Worm (Caenorhabditis elegans): Measurements from ENCODE around the gene Y66D12A.19.

The Y66D12A.19 gene

ce11 chrIII:11510120-11510519, 1.2 kb downstream of the Y66D12A.19 start:
- TF ChIP-seq lsy-2 (tag; optimal IDR thresholded peaks at IDR 0.05): no peak
- TF ChIP-seq unc-55 (GFP tag; optimal IDR thresholded peaks at IDR 0.05): no peak
- no peak for TF ChIP-seq ama-1 (optimal IDR thresholded peaks at IDR 0.05)
- no peak for TF ChIP-seq sem-4 (tag; optimal IDR thresholded peaks at IDR 0.05)
- TF ChIP-seq sma-3 (GFP tag; optimal IDR thresholded peaks at IDR 0.05): no peak
- TF ChIP-seq unc-62 (GFP tag; optimal IDR thresholded peaks at IDR 0.05): no peak
- TF ChIP-seq skn-1 (tag; optimal IDR thresholded peaks at IDR 0.05): no peak
- TF ChIP-seq mdl-1 (tag; optimal IDR thresholded peaks at IDR 0.05): no peak
- TF ChIP-seq unc-39 (tag; optimal IDR thresholded peaks at IDR 0.05): no peak
- no peak for TF ChIP-seq fos-1 (tag; optimal IDR thresholded peaks at IDR 0.05)
- no peak for TF ChIP-seq nhr-10 (tag; optimal IDR thresholded peaks at IDR 0.05)
- no peak for TF ChIP-seq zag-1 (tag; optimal IDR thresholded peaks at IDR 0.05)
- TF ChIP-seq blmp-1 (tag; optimal IDR thresholded peaks at IDR 0.05; ENCODE audit: insufficient read depth): no peak

ce11 chrIII:11510826-11511225, 1.9 kb downstream of the Y66D12A.19 start:
- TF ChIP-seq crh-2 (tag; optimal IDR thresholded peaks at IDR 0.05): no peak
- TF ChIP-seq nhr-12 (tag; optimal IDR thresholded peaks at IDR 0.05): no peak
- TF ChIP-seq mab-5 (tag; optimal IDR thresholded peaks at IDR 0.05): no peak
- no peak for TF ChIP-seq ceh-82 (tag; optimal IDR thresholded peaks at IDR 0.05)
- no peak for TF ChIP-seq nhr-237 (tag; optimal IDR thresholded peaks at IDR 0.05)
- TF ChIP-seq sma-3 (GFP tag; optimal IDR thresholded peaks at IDR 0.05): no peak
- TF ChIP-seq elt-3 (tag; optimal IDR thresholded peaks at IDR 0.05): no peak
- no peak for TF ChIP-seq nhr-6 (tag; optimal IDR thresholded peaks at IDR 0.05)
- no peak for TF ChIP-seq ztf-11 (tag; optimal IDR thresholded peaks at IDR 0.05)
- TF ChIP-seq dmd-4 (tag; optimal IDR thresholded peaks at IDR 0.05): no peak
- TF ChIP-seq egl-27 (tag; optimal IDR thresholded peaks at IDR 0.05): no peak
- no peak for TF ChIP-seq ztf-4 (tag; optimal IDR thresholded peaks at IDR 0.05)
- TF ChIP-seq F13H6.1 (tag; optimal IDR thresholded peaks at IDR 0.05): no peak
- TF ChIP-seq elt-1 (tag; optimal IDR thresholded peaks at IDR 0.05): no peak
- TF ChIP-seq nhr-10 (tag; optimal IDR thresholded peaks at IDR 0.05): no peak

ce11 chrIII:11523504-11524025, 14.7 kb downstream of the Y66D12A.19 start, which contains the start of the genes Y66D12A.16 and such-1:
TSS of gene Y66D12A.16 (plus strand) at chrIII:11523554.
TSS of gene such-1 (minus strand) at chrIII:11523759.
- TF ChIP-seq fos-1 (tag; optimal IDR thresholded peaks at IDR 0.05) (no peak), unc-39 (tag; optimal IDR thresholded peaks at IDR 0.05) (no peak), peb-1 (tag; optimal IDR thresholded peaks at IDR 0.05) (no peak), nhr-11 (tag; optimal IDR thresholded peaks at IDR 0.05) (no peak), unc-62 (GFP tag; optimal IDR thresholded peaks at IDR 0.05) (no peak), gmeb-1 (tag; optimal IDR thresholded peaks at IDR 0.05) (no peak), nhr-77 (tag; optimal IDR thresholded peaks at IDR 0.05) (no peak), nhr-6 (tag; optimal IDR thresholded peaks at IDR 0.05) (no peak), sem-4 (tag; optimal IDR thresholded peaks at IDR 0.05) (no peak), R02D3.7 (tag; optimal IDR thresholded peaks at IDR 0.05) (no peak), unc-55 (GFP tag; optimal IDR thresholded peaks at IDR 0.05) (no peak), egl-27 (tag; optimal IDR thresholded peaks at IDR 0.05) (no peak)

ce11 chrIII:11524073-11524472, 15.2 kb downstream of the Y66D12A.19 start:
- TF ChIP-seq elt-1 (tag; optimal IDR thresholded peaks at IDR 0.05): no peak

ce11 chrIII:11526396-11526795, 17.5 kb downstream of the Y66D12A.19 start, which contains the start of gene xpb-1:
TSS of gene xpb-1 (plus strand) at chrIII:11526657.
- TF ChIP-seq nhr-237 (tag; optimal IDR thresholded peaks at IDR 0.05) (no peak), F13H6.1 (tag; optimal IDR thresholded peaks at IDR 0.05) (no peak), peb-1 (tag; optimal IDR thresholded peaks at IDR 0.05) (no peak), unc-55 (GFP tag; optimal IDR thresholded peaks at IDR 0.05) (peak; percentile 48), skn-1 (tag; optimal IDR thresholded peaks at IDR 0.05) (no peak), gmeb-1 (tag; optimal IDR thresholded peaks at IDR 0.05) (peak; percentile 54), nhr-25 (tag; optimal IDR thresholded peaks at IDR 0.05) (no peak), nhr-23 (tag; optimal IDR thresholded peaks at IDR 0.05) (no peak), C34F6.9 (tag; optimal IDR thresholded peaks at IDR 0.05) (peak; percentile 5), zag-1 (tag; optimal IDR thresholded peaks at IDR 0.05) (no peak), nhr-10 (tag; optimal IDR thresholded peaks at IDR 0.05) (no peak), lsy-2 (tag; optimal IDR thresholded peaks at IDR 0.05) (peak in 1 of 2 experiments; percentile 42), crh-2 (tag; optimal IDR thresholded peaks at IDR 0.05) (no peak)

Data from whole organism, L2 larva.